Worm (Caenorhabditis elegans) whole organism, midembryonic: ENCODE measurements around the gene mrps-34.

Experiments
- flt-1 ChIP-seq: fragments of 200-800 bp; sonication (Bioruptor generic); IDR thresholded peaks from 2 replicates; pipeline ENCODE4 v1.3.6; 2022; ENCODE audit warnings: missing genetic modification characterization, missing compliant biosample characterization
- klf-2 ChIP-seq: fragments of 200-800 bp; sonication (Bioruptor generic); conservative IDR thresholded peaks from 2 replicates; pipeline ENCODE4 v1.3.6; 2022; ENCODE audit warnings: missing genetic modification reagents, missing genetic modification characterization, missing compliant biosample characterization
- ztf-29 ChIP-seq: fragments of 200-800 bp; sonication (Bioruptor generic); IDR thresholded peaks from 2 replicates; pipeline ENCODE4 v1.3.6; 2022; ENCODE audit warnings: missing genetic modification reagents, missing genetic modification characterization, missing compliant biosample characterization

- TF ChIP-seq flt-1 (GFP tag; lab: Robert Waterston, UW) (no peak), klf-2 (no peak), ztf-29 (GFP tag; lab: Robert Waterston, UW) (no peak)
Observed at ce11 chrIII:4561286-4561685, 19.0 kb upstream of the mrps-34 start.
